Worm (Caenorhabditis elegans) whole organism, L1 larva: ENCODE results near the gene oac-5.

Experiments used
- aly-2 ChIP-seq: fragments of 150-350 bp; optimal IDR thresholded peaks from 2 replicates; lab custom pipeline; 2014; ENCODE audit warnings: missing biosample characterization, missing genetic modification characterization
- mdl-1 ChIP-seq, 2 experiments: fragments of 150-350 bp; optimal IDR thresholded peaks; 2 replicates each; lab custom pipeline; 2014 to 2017; ENCODE audit warnings: missing biosample characterization in 2 of 2, missing genetic modification characterization in 2 of 2, inconsistent platforms in 1 of 2
- nhr-12 ChIP-seq: sonication (generic microtip); optimal IDR thresholded peaks from 2 replicates; lab custom pipeline; 2017; ENCODE audit warnings: missing biosample characterization, missing genetic modification characterization
- nhr-77 ChIP-seq: fragments of 150-350 bp; optimal IDR thresholded peaks from 2 replicates; lab custom pipeline; 2014; ENCODE audit warnings: missing biosample characterization, missing genetic modification characterization

DNA sequence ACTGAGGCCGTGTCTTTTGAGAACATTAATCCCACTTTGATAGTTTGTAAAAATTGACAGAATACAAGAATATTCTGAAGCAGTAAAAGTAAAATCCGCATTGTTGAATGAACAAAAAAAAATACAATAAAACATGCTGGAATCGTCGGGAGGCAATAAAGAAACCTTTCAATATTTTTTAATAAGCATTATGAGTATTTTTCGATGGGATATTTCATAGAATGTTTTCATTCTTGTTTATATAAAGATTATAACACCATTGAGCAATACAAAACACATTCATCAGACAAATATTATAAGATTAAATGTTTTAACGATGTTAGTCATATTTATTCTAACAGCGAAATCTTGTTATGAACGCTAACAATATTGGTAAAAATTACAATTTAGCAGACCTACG, 38.8 kb upstream of the oac-5 start, which contains the start of gene gcy-20:
- TF ChIP-seq aly-2 (no peak), nhr-12 (tag; lab: Kevin White, UChicago) (no peak), mdl-1 (tag; optimal IDR thresholded peaks at IDR 0.05; lab: Kevin White, UChicago) (no peak), nhr-77 (no peak)
